Worm (Caenorhabditis elegans) whole organism, L4/young adult: ENCODE data around the gene R12G8.1.

ENCODE experiments used
- W03F9.2 ChIP-seq: fragments of 150-350 bp; optimal IDR thresholded peaks from 2 replicates; lab custom pipeline; 2014; ENCODE audit warnings: missing biosample characterization, missing genetic modification characterization
- dao-5 ChIP-seq: sonication (generic microtip); optimal IDR thresholded peaks from 2 replicates; lab custom pipeline; 2016; ENCODE audit warnings: missing genotype, missing genetic modification characterization, moderate library complexity, missing compliant biosample characterization
- him-1 ChIP-seq: sonication (generic microtip); optimal IDR thresholded peaks from 2 replicates; lab custom pipeline; 2016; ENCODE audit warnings: missing genotype, missing genetic modification reagents, missing genetic modification characterization, missing compliant biosample characterization

- no peak for TF ChIP-seq W03F9.2
- no peak for TF ChIP-seq him-1 (tag; lab: Kevin White, UChicago)
- no peak for TF ChIP-seq dao-5 (tag; lab: Kevin White, UChicago)
Measured at ce11 chrV:17767249-17767648, 18.2 kb upstream of the R12G8.1 start, which contains the start of gene srh-284.
